Fruit fly (Drosophila melanogaster) whole organism, embryonic: ENCODE data around the gene spel1.
A peak's percentile ranks its signal among the peaks of the same experiment; 100 is the strongest.

ENCODE experiments used
- Bgb ChIP-seq: fragments of 200-800 bp; sonication (Bioruptor generic); IDR thresholded peaks from 2 replicates; pipeline ENCODE4 v1.3.6; 2022; ENCODE audit warnings: missing biosample characterization, missing genetic modification characterization; ENCODE audit not compliant: partially characterized antibody
- CG11398 ChIP-seq: fragments of 200-800 bp; sonication (Bioruptor generic); optimal IDR thresholded peaks from 2 replicates; lab custom pipeline; 2016; ENCODE audit warnings: missing biosample characterization, missing genetic modification characterization
- CG12299 ChIP-seq: fragments of 200-800 bp; sonication (Bioruptor generic); optimal IDR thresholded peaks from 2 replicates; lab custom pipeline; 2018; ENCODE audit warnings: missing biosample characterization, mild to moderate bottlenecking, missing genetic modification characterization
- CG13296 ChIP-seq: fragments of 200-800 bp; sonication (Bioruptor generic); optimal IDR thresholded peaks from 3 replicates; lab custom pipeline; 2018; ENCODE audit warnings: missing biosample characterization, mild to moderate bottlenecking, missing genetic modification characterization
- CG13424 ChIP-seq: fragments of 200-800 bp; sonication (Bioruptor generic); optimal IDR thresholded peaks from 2 replicates; lab custom pipeline; 2019; ENCODE audit warnings: missing biosample characterization, mild to moderate bottlenecking, missing genetic modification characterization, moderate library complexity
- CG13775 ChIP-seq: fragments of 200-800 bp; sonication (Bioruptor generic); optimal IDR thresholded peaks from 3 replicates; lab custom pipeline; 2017; ENCODE audit warnings: missing biosample characterization, mild to moderate bottlenecking, missing genetic modification characterization
- CG15011 ChIP-seq: fragments of 200-800 bp; sonication (Bioruptor generic); optimal IDR thresholded peaks from 3 replicates; lab custom pipeline; 2018; ENCODE audit warnings: missing biosample characterization, mild to moderate bottlenecking, missing genetic modification characterization
- CG17912 ChIP-seq: fragments of 200-800 bp; sonication (Bioruptor generic); optimal IDR thresholded peaks from 2 replicates; lab custom pipeline; 2018; ENCODE audit warnings: missing biosample characterization, mild to moderate bottlenecking, missing genetic modification characterization
- CG18011 ChIP-seq: fragments of 200-800 bp; sonication (Bioruptor generic); optimal IDR thresholded peaks from 2 replicates; lab custom pipeline; 2017; ENCODE audit warnings: missing biosample characterization, missing genetic modification characterization, mild to moderate bottlenecking, moderate library complexity, missing genotype
- CG18476 ChIP-seq: fragments of 200-800 bp; sonication (Bioruptor generic); optimal IDR thresholded peaks from 2 replicates; lab custom pipeline; 2016; ENCODE audit warnings: missing biosample characterization, mild to moderate bottlenecking, missing genetic modification characterization
- CG32767 ChIP-seq: fragments of 200-800 bp; sonication (Bioruptor generic); IDR thresholded peaks from 2 replicates; pipeline ENCODE4 v1.3.6; 2022; ENCODE audit warnings: missing biosample characterization, missing genetic modification characterization
- CG3281 ChIP-seq: fragments of 200-800 bp; sonication (Bioruptor generic); optimal IDR thresholded peaks from 3 replicates; lab custom pipeline; 2017; ENCODE audit warnings: missing biosample characterization, mild to moderate bottlenecking, missing genetic modification characterization
- CG8281 ChIP-seq: fragments of 200-800 bp; sonication (Bioruptor generic); optimal IDR thresholded peaks from 2 replicates; lab custom pipeline; 2018; ENCODE audit warnings: missing biosample characterization, mild to moderate bottlenecking, missing genetic modification characterization, moderate library complexity
- CG8944 ChIP-seq: fragments of 200-800 bp; sonication (Bioruptor generic); optimal IDR thresholded peaks from 3 replicates; lab custom pipeline; 2016; ENCODE audit warnings: missing biosample characterization, missing genetic modification characterization
- CG9727 ChIP-seq: fragments of 200-800 bp; sonication (Bioruptor generic); optimal IDR thresholded peaks from 3 replicates; lab custom pipeline; 2017; ENCODE audit warnings: missing biosample characterization, mild to moderate bottlenecking, missing genetic modification characterization
- CG9932 ChIP-seq: fragments of 200-800 bp; sonication (Bioruptor generic); IDR thresholded peaks from 2 replicates; pipeline ENCODE4 v1.3.6; 2022; ENCODE audit warnings: missing biosample characterization, missing genetic modification characterization
- Camta ChIP-seq: fragments of 200-800 bp; sonication (Bioruptor generic); optimal IDR thresholded peaks from 2 replicates; lab custom pipeline; 2016; ENCODE audit warnings: missing biosample characterization, missing genetic modification characterization
- Dek ChIP-seq: fragments of 200-800 bp; sonication (Bioruptor generic); optimal IDR thresholded peaks from 3 replicates; lab custom pipeline; 2019; ENCODE audit warnings: missing biosample characterization, mild to moderate bottlenecking, missing genetic modification characterization, moderate library complexity
- Dll ChIP-seq: fragments of 200-800 bp; sonication (Bioruptor generic); IDR thresholded peaks from 4 replicates; pipeline ENCODE4 v1.3.6; 2022; ENCODE audit warnings: missing biosample characterization, missing genetic modification characterization; ENCODE audit not compliant: partially characterized antibody
- HLH3B ChIP-seq: fragments of 200-800 bp; sonication (Bioruptor generic); IDR thresholded peaks from 2 replicates; pipeline ENCODE4 v1.3.6; 2022; ENCODE audit warnings: missing biosample characterization, missing genetic modification characterization
- Hr78 ChIP-seq, 2 experiments: fragments of 200-800 bp in 1 of 2; fragments of >200 bp in 1 of 2; sonication (Bioruptor generic) in 1 of 2; optimal IDR thresholded peaks; 2 replicates each; lab custom pipeline; 2017 to 2019; ENCODE audit warnings: missing biosample characterization in 2 of 2, missing genetic modification characterization in 2 of 2, mild to moderate bottlenecking in 1 of 2, moderate library complexity in 1 of 2
- TFAM ChIP-seq: fragments of 200-800 bp; sonication (Bioruptor generic); optimal IDR thresholded peaks from 2 replicates; lab custom pipeline; 2017; ENCODE audit warnings: missing biosample characterization, missing genetic modification characterization, inconsistent platforms
- ap ChIP-seq: fragments of 200-800 bp; sonication (Bioruptor generic); IDR thresholded peaks from 2 replicates; pipeline ENCODE4 v1.3.6; 2022; ENCODE audit warnings: missing biosample characterization, missing genetic modification characterization
- croc ChIP-seq: fragments of 200-800 bp; sonication (Bioruptor generic); conservative IDR thresholded peaks from 3 replicates; pipeline ENCODE4 v1.3.6; 2022; ENCODE audit warnings: missing biosample characterization, missing genetic modification characterization
- dimm ChIP-seq: fragments of 200-800 bp; sonication (Bioruptor generic); IDR thresholded peaks from 2 replicates; pipeline ENCODE4 v1.3.6; 2022; ENCODE audit warnings: missing biosample characterization, missing genetic modification characterization
- disco-r ChIP-seq: fragments of 200-800 bp; sonication (Bioruptor generic); optimal IDR thresholded peaks from 2 replicates; lab custom pipeline; 2016; ENCODE audit warnings: missing biosample characterization, missing genetic modification characterization
- fd3F ChIP-seq: fragments of 200-800 bp; sonication (Bioruptor generic); optimal IDR thresholded peaks from 2 replicates; lab custom pipeline; 2018; ENCODE audit warnings: missing biosample characterization, mild to moderate bottlenecking, missing genetic modification characterization, moderate library complexity
- ftz-f1 ChIP-seq: fragments of 200-800 bp; sonication (Bioruptor generic); optimal IDR thresholded peaks from 2 replicates; lab custom pipeline; 2016; ENCODE audit warnings: missing biosample characterization, missing genetic modification characterization
- gcm2 ChIP-seq: fragments of 200-800 bp; sonication (Bioruptor generic); optimal IDR thresholded peaks from 2 replicates; lab custom pipeline; 2016; ENCODE audit warnings: missing biosample characterization, missing genetic modification characterization
- ham ChIP-seq: fragments of 200-800 bp; sonication (Bioruptor generic); IDR thresholded peaks from 2 replicates; pipeline ENCODE4 v1.3.6; 2022; ENCODE audit warnings: missing biosample characterization, missing genetic modification characterization
- jing ChIP-seq: fragments of 200-800 bp; sonication (Bioruptor generic); optimal IDR thresholded peaks from 2 replicates; lab custom pipeline; 2018; ENCODE audit warnings: missing biosample characterization, mild to moderate bottlenecking, missing genetic modification characterization
- klu ChIP-seq: fragments of 200-800 bp; sonication (Bioruptor generic); IDR thresholded peaks from 2 replicates; pipeline ENCODE4 v1.3.6; 2022; ENCODE audit warnings: missing biosample characterization, missing genetic modification characterization
- lov ChIP-seq, 2 experiments: fragments of 200-800 bp in 1 of 2; fragments of >200 bp in 1 of 2; sonication (Bioruptor generic) in 1 of 2; IDR thresholded peaks in 1 of 2; optimal IDR thresholded peaks in 1 of 2; 2 replicates in 1 of 2; 3 replicates in 1 of 2; pipeline versions ENCODE4 v1.3.6 to Lab custom; 2017 to 2022; ENCODE audit warnings: missing biosample characterization in 1 of 2, missing genetic modification characterization in 1 of 2
- mam ChIP-seq: fragments of 200-800 bp; sonication (Bioruptor generic); optimal IDR thresholded peaks from 3 replicates; lab custom pipeline; 2016; ENCODE audit warnings: missing biosample characterization, missing genetic modification characterization
- mld ChIP-seq: fragments of 200-800 bp; sonication (Bioruptor generic); IDR thresholded peaks from 3 replicates; pipeline ENCODE4 v1.3.6; 2022; ENCODE audit warnings: missing biosample characterization, missing genetic modification characterization; ENCODE audit not compliant: partially characterized antibody
- nau ChIP-seq: fragments of 200-800 bp; sonication (Bioruptor generic); optimal IDR thresholded peaks from 3 replicates; lab custom pipeline; 2017; ENCODE audit warnings: missing biosample characterization, mild to moderate bottlenecking, missing genetic modification characterization, missing genetic modification reagents
- pan ChIP-seq, 4 experiments: fragments of >200 bp in 3 of 4; fragments of 200-800 bp in 1 of 4; sonication (Bioruptor generic) in 1 of 4; optimal IDR thresholded peaks in 3 of 4; IDR thresholded peaks in 1 of 4; 2 replicates each; pipeline versions ENCODE4 v1.3.6 to Lab custom; 2017 to 2022; ENCODE audit warnings: missing biosample characterization in 2 of 4, missing genetic modification characterization in 2 of 4, mixed read lengths in 1 of 4
- peb ChIP-seq: fragments of 200-800 bp; sonication (Bioruptor generic); IDR thresholded peaks from 2 replicates; pipeline ENCODE4 v1.3.6; 2022; ENCODE audit warnings: missing biosample characterization, missing genetic modification characterization
- pfk ChIP-seq: fragments of 200-800 bp; sonication (Bioruptor generic); optimal IDR thresholded peaks from 2 replicates; lab custom pipeline; 2018; ENCODE audit warnings: missing biosample characterization, mild to moderate bottlenecking, missing genetic modification characterization, moderate library complexity
- phol ChIP-seq: fragments of 200-800 bp; sonication (Bioruptor generic); optimal IDR thresholded peaks from 3 replicates; lab custom pipeline; 2018; ENCODE audit warnings: missing biosample characterization, mild to moderate bottlenecking, missing genetic modification characterization, moderate library complexity
- sens-2 ChIP-seq: fragments of 200-800 bp; sonication (Bioruptor generic); IDR thresholded peaks from 2 replicates; pipeline ENCODE4 v1.3.6; 2022; ENCODE audit warnings: missing biosample characterization, missing genetic modification characterization
- seq ChIP-seq: fragments of 200-800 bp; sonication (Bioruptor generic); IDR thresholded peaks from 2 replicates; pipeline ENCODE4 v1.3.6; 2022; ENCODE audit warnings: missing biosample characterization, missing genetic modification characterization
- slp2 ChIP-seq: fragments of 200-800 bp; sonication (Bioruptor generic); optimal IDR thresholded peaks from 2 replicates; lab custom pipeline; 2016; ENCODE audit warnings: missing biosample characterization, missing genetic modification characterization
- tgo ChIP-seq: fragments of 200-800 bp; sonication (Bioruptor generic); IDR thresholded peaks from 3 replicates; pipeline ENCODE4 v1.3.6; 2022; ENCODE audit warnings: missing biosample characterization, missing genetic modification characterization
- tin ChIP-seq: fragments of 200-800 bp; sonication (Bioruptor generic); optimal IDR thresholded peaks from 3 replicates; lab custom pipeline; 2016; ENCODE audit warnings: missing biosample characterization, missing genetic modification characterization
- trem ChIP-seq: fragments of 200-800 bp; optimal IDR thresholded peaks from 3 replicates; lab custom pipeline; 2019; ENCODE audit warnings: missing biosample characterization, mild to moderate bottlenecking, missing genetic modification characterization, moderate library complexity
- unc-4 ChIP-seq: fragments of 200-800 bp; sonication (Bioruptor generic); IDR thresholded peaks from 2 replicates; pipeline ENCODE4 v1.3.6; 2022; ENCODE audit warnings: missing biosample characterization, missing genetic modification characterization; ENCODE audit not compliant: partially characterized antibody
- wor ChIP-seq: fragments of 200-800 bp; sonication (Bioruptor generic); IDR thresholded peaks from 2 replicates; pipeline ENCODE4 v1.3.6; 2022; ENCODE audit warnings: missing biosample characterization, missing genetic modification characterization

Gene spel1

DNA sequence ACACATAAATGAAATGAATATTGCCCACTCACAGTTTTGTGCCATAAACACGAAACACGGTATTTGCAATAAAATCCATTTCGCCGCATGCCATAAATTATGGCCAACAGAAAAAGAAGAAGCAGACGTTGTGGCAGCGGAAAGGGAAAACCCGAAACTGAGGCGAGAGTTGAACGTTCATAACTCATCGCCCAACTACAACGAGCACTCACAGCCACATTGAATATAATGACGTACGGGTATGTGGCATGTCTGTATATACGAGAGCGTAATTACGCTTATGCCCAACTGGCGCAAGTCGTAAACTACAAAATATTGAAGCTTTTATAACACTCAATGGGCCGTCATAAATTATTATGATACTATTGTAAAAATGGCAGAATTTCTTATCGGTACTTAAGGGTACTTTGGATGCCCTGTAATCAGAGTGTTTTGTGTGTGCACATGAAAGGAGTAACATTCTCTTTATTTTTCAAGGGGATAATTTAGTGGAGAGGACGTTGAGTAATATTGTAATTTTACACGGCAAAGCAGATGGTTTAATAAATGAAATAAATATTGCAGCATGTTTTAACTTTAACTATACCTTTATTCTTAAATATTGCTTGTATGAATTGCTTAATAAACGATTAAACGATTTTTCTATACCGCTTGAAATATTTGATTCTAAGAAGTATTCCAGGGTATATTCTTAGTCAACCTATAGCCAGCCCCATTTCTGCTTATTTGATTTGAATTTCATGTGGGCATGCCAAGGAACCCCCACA is 32.6 kb downstream of the spel1 start (continued):
- TF ChIP-seq CG12299 (no peak), CG9932 (no peak), TFAM (GFP tag; lab: Kevin White, UChicago) (no peak), klu (GFP tag; lab: Robert Waterston, UW) (no peak), CG18011 (GFP tag; lab: Kevin White, UChicago) (no peak), ap (GFP tag; lab: Robert Waterston, UW) (no peak), gcm2 (no peak), fd3F (no peak), CG13296 (GFP tag; lab: Kevin White, UChicago) (peak; percentile 66), croc (GFP tag; lab: Robert Waterston, UW) (no peak), slp2 (peak; percentile 1), Hr78 (GFP tag; optimal IDR thresholded peaks at IDR 0.05; lab: Kevin White, UChicago) (no peak), disco-r (GFP tag; lab: Kevin White, UChicago) (no peak), mam (no peak), Dll (GFP tag; lab: Robert Waterston, UW) (no peak), Bgb (GFP tag; lab: Robert Waterston, UW) (no peak), tin (GFP tag; lab: Kevin White, UChicago) (no peak), trem (tag; lab: Kevin White, UChicago) (peak; percentile 40), Dek (tag; lab: Kevin White, UChicago) (no peak), Camta (GFP tag; lab: Kevin White, UChicago) (no peak), ham (GFP tag; lab: Robert Waterston, UW) (no peak), phol (tag; lab: Kevin White, UChicago) (peak; percentile 19), CG32767 (GFP tag; lab: Robert Waterston, UW) (no peak), mld (GFP tag; lab: Robert Waterston, UW) (no peak), pan (optimal IDR thresholded peaks at IDR 0.05; lab: Kevin White, UChicago) (no peak), pan (GFP tag; optimal IDR thresholded peaks at IDR 0.05 in 1 of 2, IDR thresholded peaks at IDR 0.05 in 1 of 2) (no peak), dimm (GFP tag; lab: Robert Waterston, UW) (no peak), CG11398 (GFP tag; lab: Kevin White, UChicago) (no peak), lov (optimal IDR thresholded peaks at IDR 0.05; lab: Kevin White, UChicago) (no peak), lov (GFP tag; IDR thresholded peaks at IDR 0.05; lab: Robert Waterston, UW) (no peak), wor (no peak), ftz-f1 (GFP tag; lab: Kevin White, UChicago) (no peak), pfk (no peak), unc-4 (no peak), CG3281 (GFP tag; lab: Kevin White, UChicago) (peak; percentile 55), peb (GFP tag; lab: Robert Waterston, UW) (no peak), CG8944 (GFP tag; lab: Kevin White, UChicago) (no peak), nau (GFP tag; lab: Kevin White, UChicago) (peak; percentile 36), CG13424 (peak; percentile 16), CG13775 (GFP tag; lab: Kevin White, UChicago) (no peak), CG9727 (GFP tag; lab: Kevin White, UChicago) (peak; percentile 39), CG18476 (no peak), CG17912 (GFP tag; lab: Kevin White, UChicago) (peak; percentile 63), CG8281 (tag; lab: Kevin White, UChicago) (peak; percentile 67), tgo (GFP tag; lab: Robert Waterston, UW) (no peak), jing (GFP tag; lab: Kevin White, UChicago) (no peak), HLH3B (GFP tag; lab: Robert Waterston, UW) (no peak), CG15011 (no peak), seq (GFP tag; lab: Robert Waterston, UW) (peak; percentile 48; the same call in 1 of the 2 replicates), sens-2 (no peak)
